Worm (Caenorhabditis elegans) whole organism, L4/young adult: Measurements from ENCODE around the gene pqn-92.

ENCODE experiments used
- W03F9.2 ChIP-seq: fragments of 150-350 bp; optimal IDR thresholded peaks from 2 replicates; lab custom pipeline; 2014; ENCODE audit warnings: missing biosample characterization, missing genetic modification characterization
- dao-5 ChIP-seq: sonication (generic microtip); optimal IDR thresholded peaks from 2 replicates; lab custom pipeline; 2016; ENCODE audit warnings: missing genotype, missing genetic modification characterization, moderate library complexity, missing compliant biosample characterization
- him-1 ChIP-seq: sonication (generic microtip); optimal IDR thresholded peaks from 2 replicates; lab custom pipeline; 2016; ENCODE audit warnings: missing genotype, missing genetic modification reagents, missing genetic modification characterization, missing compliant biosample characterization

DNA sequence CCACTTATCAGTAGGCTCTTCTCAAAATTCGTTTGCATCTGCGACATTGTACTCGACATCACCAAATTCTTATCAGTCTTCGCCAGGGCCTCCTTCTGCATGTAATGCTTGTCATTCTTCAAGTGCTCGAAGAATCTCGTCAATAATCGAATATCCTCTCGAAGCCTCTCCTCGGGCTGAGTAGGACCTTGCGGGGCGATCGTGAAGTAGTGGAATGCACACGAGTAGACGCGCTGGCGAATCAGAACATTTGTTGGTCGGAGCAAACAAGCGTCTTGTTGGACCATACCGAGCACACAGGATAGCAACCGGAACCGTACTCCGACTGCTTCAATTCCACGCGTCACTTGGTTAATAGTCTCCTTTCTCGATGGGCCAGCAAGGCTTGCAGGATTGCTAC lies 47.2 kb upstream of the pqn-92 start:
- TF ChIP-seq him-1 (tag; lab: Kevin White, UChicago): no peak
- no peak for TF ChIP-seq W03F9.2 (tag; lab: Kevin White, UChicago)
- TF ChIP-seq dao-5: no peak
